Fruit fly (Drosophila melanogaster) whole organism, embryonic: ENCODE measurements around the gene CG7695.

Experiments used
- CG10267 ChIP-seq: fragments of 200-800 bp; sonication (Bioruptor generic); optimal IDR thresholded peaks from 2 replicates; lab custom pipeline; 2018; ENCODE audit warnings: missing biosample characterization, mild to moderate bottlenecking, missing genetic modification characterization, moderate library complexity
- CG17612 ChIP-seq: fragments of 200-800 bp; sonication (Bioruptor generic); IDR thresholded peaks from 2 replicates; pipeline ENCODE4 v1.3.6; 2022; ENCODE audit warnings: missing biosample characterization, missing genetic modification characterization
- CG3847 ChIP-seq: fragments of 200-800 bp; sonication (Bioruptor generic); IDR thresholded peaks from 2 replicates; pipeline ENCODE4 v1.3.6; 2022; ENCODE audit warnings: missing biosample characterization, missing genetic modification characterization
- CG7271 ChIP-seq: fragments of 200-800 bp; sonication (Bioruptor generic); optimal IDR thresholded peaks from 2 replicates; lab custom pipeline; 2018; ENCODE audit warnings: missing biosample characterization, mild to moderate bottlenecking, missing genetic modification characterization, moderate library complexity
- Dfd ChIP-seq, 2 experiments: fragments of >200 bp; optimal IDR thresholded peaks; 2 replicates each; lab custom pipeline; 2017; ENCODE audit warnings: missing biosample characterization in 2 of 2, missing genetic modification characterization in 2 of 2
- Hr78 ChIP-seq, 2 experiments: fragments of 200-800 bp in 1 of 2; fragments of >200 bp in 1 of 2; sonication (Bioruptor generic) in 1 of 2; optimal IDR thresholded peaks; 2 replicates each; lab custom pipeline; 2017 to 2019; ENCODE audit warnings: missing biosample characterization in 2 of 2, missing genetic modification characterization in 2 of 2, mild to moderate bottlenecking in 1 of 2, moderate library complexity in 1 of 2
- Sox102F ChIP-seq: fragments of 200-800 bp; sonication (Bioruptor generic); optimal IDR thresholded peaks from 2 replicates; lab custom pipeline; 2018; ENCODE audit warnings: missing biosample characterization, mild to moderate bottlenecking, missing genetic modification characterization, moderate library complexity
- amos ChIP-seq: fragments of 200-800 bp; sonication (Bioruptor generic); IDR thresholded peaks from 2 replicates; pipeline ENCODE4 v1.3.6; 2022; ENCODE audit warnings: missing biosample characterization, missing genetic modification characterization; ENCODE audit not compliant: partially characterized antibody
- stwl ChIP-seq: fragments of 200-800 bp; sonication (Bioruptor generic); optimal IDR thresholded peaks from 3 replicates; lab custom pipeline; 2018; ENCODE audit warnings: missing biosample characterization, mild to moderate bottlenecking, missing genetic modification characterization, moderate library complexity
- zfh1 ChIP-seq: fragments of 200-800 bp; sonication (Bioruptor generic); IDR thresholded peaks from 3 replicates; pipeline ENCODE4 v1.3.6; 2022; ENCODE audit warnings: missing biosample characterization, missing genetic modification characterization

DNA sequence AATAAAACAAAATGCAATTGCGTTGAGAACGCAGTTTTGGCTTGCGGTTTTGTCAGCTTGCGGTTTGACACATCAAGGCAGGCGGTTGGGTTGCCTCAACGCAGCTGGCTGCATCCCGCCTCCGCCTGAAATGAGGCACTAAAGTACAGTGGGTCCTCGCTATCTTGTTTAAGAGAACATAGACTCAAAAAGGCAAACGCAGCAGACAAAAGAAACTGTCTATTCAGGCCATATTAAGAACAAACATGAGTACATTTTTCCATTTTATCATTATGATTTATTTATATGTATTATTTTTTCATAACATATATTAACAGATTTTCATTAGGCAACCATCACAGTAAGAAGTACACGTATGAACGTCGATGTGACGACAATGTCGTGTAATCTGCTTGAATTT is 22.4 kb upstream of the CG7695 start:
- TF ChIP-seq CG3847 (GFP tag; lab: Robert Waterston, UW): no peak
- no peak for TF ChIP-seq Hr78 (GFP tag; optimal IDR thresholded peaks at IDR 0.05; lab: Kevin White, UChicago)
- TF ChIP-seq CG10267 (tag; lab: Kevin White, UChicago): no peak
- no peak for TF ChIP-seq stwl
- no peak for TF ChIP-seq CG7271
- TF ChIP-seq Sox102F (GFP tag; lab: Kevin White, UChicago): no peak
- no peak for TF ChIP-seq amos (GFP tag; lab: Robert Waterston, UW)
- no peak for TF ChIP-seq Dfd (GFP tag; optimal IDR thresholded peaks at IDR 0.05; lab: Kevin White, UChicago)
- TF ChIP-seq CG17612: no peak
- TF ChIP-seq zfh1 (GFP tag; lab: Robert Waterston, UW): no peak
